Fruit fly (Drosophila melanogaster) whole organism, adult: Measurements from ENCODE around the gene CG13840.

Experiments
- CG11617 ChIP-seq: fragments of 200-800 bp; sonication (Bioruptor generic); optimal IDR thresholded peaks from 2 replicates; lab custom pipeline; 2017; ENCODE audit warnings: mild to moderate bottlenecking, missing biosample characterization, missing genetic modification reagents, missing genetic modification characterization
- CG14711 ChIP-seq: fragments of 200-800 bp; sonication (Bioruptor generic); optimal IDR thresholded peaks from 2 replicates; lab custom pipeline; 2018; ENCODE audit warnings: missing biosample characterization, mild to moderate bottlenecking, missing genetic modification characterization, moderate library complexity
- CG33017 ChIP-seq: fragments of 200-800 bp; sonication (Bioruptor generic); optimal IDR thresholded peaks from 2 replicates; lab custom pipeline; 2018; ENCODE audit warnings: missing biosample characterization, mild to moderate bottlenecking, missing genetic modification characterization, moderate library complexity
- CG5204 ChIP-seq: fragments of 200-800 bp; sonication (Bioruptor generic); optimal IDR thresholded peaks from 2 replicates; lab custom pipeline; 2016; ENCODE audit warnings: missing biosample characterization, missing genetic modification characterization
- CG7101 ChIP-seq: fragments of 200-800 bp; sonication (Bioruptor generic); optimal IDR thresholded peaks from 2 replicates; lab custom pipeline; 2018; ENCODE audit warnings: missing biosample characterization, mild to moderate bottlenecking, missing genetic modification characterization, moderate library complexity
- Crg-1 ChIP-seq: fragments of 200-800 bp; sonication (Bioruptor generic); optimal IDR thresholded peaks from 2 replicates; lab custom pipeline; 2016; ENCODE audit warnings: missing biosample characterization, missing genetic modification characterization
- Hr96 ChIP-seq: fragments of 200-800 bp; sonication (Bioruptor generic); optimal IDR thresholded peaks from 2 replicates; lab custom pipeline; 2016; ENCODE audit warnings: missing biosample characterization, missing genetic modification characterization
- kay ChIP-seq: fragments of 200-800 bp; sonication (Bioruptor generic); peaks from one replicate; lab custom pipeline; 2016; ENCODE audit warnings: missing biosample characterization, missing genetic modification characterization, borderline replicate concordance
- tj ChIP-seq: fragments of 200-800 bp; sonication (Bioruptor generic); optimal IDR thresholded peaks from 3 replicates; lab custom pipeline; 2017; ENCODE audit warnings: missing biosample characterization, mild to moderate bottlenecking, missing genetic modification characterization, moderate library complexity
- toe ChIP-seq: fragments of 200-800 bp; sonication (Bioruptor generic); optimal IDR thresholded peaks from 2 replicates; lab custom pipeline; 2016; ENCODE audit warnings: missing biosample characterization, missing genetic modification characterization

DNA sequence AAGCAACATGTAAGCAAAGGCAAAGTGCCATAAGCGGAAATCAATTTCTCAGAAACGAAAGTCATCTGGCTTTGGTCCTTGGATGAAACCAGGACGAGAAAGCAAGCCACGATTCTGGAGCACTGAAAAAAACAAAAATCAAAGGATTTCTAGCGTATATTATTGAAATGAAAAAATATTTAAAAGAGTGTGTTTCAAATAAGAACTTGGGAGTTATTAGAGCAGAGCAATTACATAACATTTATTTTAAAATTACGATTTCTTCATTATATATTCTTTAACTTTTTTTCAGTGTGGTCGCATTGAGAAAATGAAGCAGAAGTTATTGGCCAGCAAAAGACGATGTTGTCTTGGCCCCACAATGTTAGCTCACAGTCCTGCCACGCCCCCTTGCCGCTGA, 6.8 kb upstream of the CG13840 start:
- no peak for TF ChIP-seq CG7101
- no peak for TF ChIP-seq toe (GFP tag; lab: Kevin White, UChicago)
- no peak for TF ChIP-seq CG5204 (GFP tag; lab: Kevin White, UChicago)
- TF ChIP-seq kay (GFP tag; lab: Kevin White, UChicago) = no peak
- no peak for TF ChIP-seq CG14711 (tag; lab: Kevin White, UChicago)
- TF ChIP-seq Crg-1 (GFP tag; lab: Kevin White, UChicago) = no peak
- TF ChIP-seq CG11617 (GFP tag; lab: Kevin White, UChicago) = no peak
- no peak for TF ChIP-seq tj (GFP tag; lab: Kevin White, UChicago)
- TF ChIP-seq Hr96 (GFP tag; lab: Kevin White, UChicago) = no peak
- no peak for TF ChIP-seq CG33017 (tag; lab: Kevin White, UChicago)
